Fruit fly (Drosophila melanogaster): ENCODE data around the gene CG9213.

- TF ChIP-seq Hnf4 (GFP tag; optimal IDR thresholded peaks at IDR 0.05) (peak; percentile 81), dmrt93B (GFP tag; optimal IDR thresholded peaks at IDR 0.05) (peak; percentile 88), psq (GFP tag; optimal IDR thresholded peaks at IDR 0.05) (peak; percentile 81), usp (GFP tag; optimal IDR thresholded peaks at IDR 0.05) (no peak), OdsH (GFP tag; optimal IDR thresholded peaks at IDR 0.05) (peak; percentile 88), pan (optimal IDR thresholded peaks at IDR 0.05) (no peak), Abd-B (GFP tag; optimal IDR thresholded peaks at IDR 0.05) (no peak), N (GFP tag; optimal IDR thresholded peaks at IDR 0.05) (no peak), Dif (GFP tag; optimal IDR thresholded peaks at IDR 0.05; ENCODE audit: partially characterized antibody) (no peak)
These were observed 20.1 kb downstream of the CG9213 start, which contains the start of gene Ac13E for dm6 chrX:15554256-15554678.

All from whole organism, wandering third instar larva.